Fruit fly (Drosophila melanogaster): ENCODE data around the gene ATPsynE.

ATPsynE gene

DNA sequence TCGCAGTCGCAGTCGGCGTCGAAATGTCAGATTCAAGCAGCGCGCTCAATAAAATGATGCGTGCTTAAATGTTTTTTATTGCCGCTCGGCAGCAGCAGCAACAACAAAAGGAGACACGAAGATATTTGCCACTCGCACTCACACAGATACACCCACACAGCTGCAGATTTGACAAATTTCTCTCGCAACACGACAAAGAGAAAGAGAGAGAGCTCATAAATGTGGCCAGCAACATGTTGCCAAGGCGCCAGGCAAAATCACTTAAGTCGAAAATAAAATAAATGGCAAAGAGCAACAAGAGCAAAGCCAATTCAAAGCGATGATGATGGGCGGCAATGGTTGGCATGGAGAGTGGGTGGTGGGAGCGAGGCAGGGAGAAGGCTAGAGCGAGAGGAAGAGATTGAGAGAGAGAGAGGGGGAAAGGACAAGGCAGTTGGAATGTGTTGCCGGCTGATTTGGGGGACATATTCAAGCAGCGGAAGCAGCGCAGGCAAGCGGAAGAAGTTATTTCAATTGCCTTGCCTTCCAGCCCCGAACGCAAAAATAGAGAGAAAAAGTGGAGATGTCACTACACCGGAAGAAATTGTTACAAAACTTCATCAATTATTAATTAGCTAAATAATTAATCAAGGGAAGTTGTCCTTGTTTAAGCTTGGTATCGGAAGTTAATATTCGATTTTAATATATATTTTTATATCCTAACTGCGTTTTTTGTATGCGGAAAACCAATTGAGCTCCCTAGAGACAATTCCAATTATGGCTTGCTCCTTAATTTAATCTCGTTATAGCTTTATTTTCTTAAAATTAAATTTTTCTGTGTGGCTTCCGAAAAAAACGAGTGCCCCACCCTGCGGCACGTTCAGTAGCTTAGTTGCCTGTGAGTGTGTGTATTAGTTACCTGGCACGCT, 20.3 kb downstream of the ATPsynE start (continued):
- peak; percentile 18 for TF ChIP-seq sqz (GFP tag; optimal IDR thresholded peaks at IDR 0.05)
- TF ChIP-seq ac (GFP tag; optimal IDR thresholded peaks at IDR 0.05) = no peak
- TF ChIP-seq Trl (optimal IDR thresholded peaks at IDR 0.05) = peak; percentile 69 to 84
- TF ChIP-seq Trl (GFP tag; optimal IDR thresholded peaks at IDR 0.05) = no peak
- TF ChIP-seq dmrt11E (tag; optimal IDR thresholded peaks at IDR 0.05) = no peak
- peak; percentile 48 for TF ChIP-seq Abd-B (GFP tag; optimal IDR thresholded peaks at IDR 0.05)
- peak; percentile 38; the same call in 1 of the 3 replicates for TF ChIP-seq CG14050 (GFP tag; IDR thresholded peaks at IDR 0.05)
- 0 out of 2 replicates have a peak, but pooled peaks have one; percentile 46 for TF ChIP-seq cas (GFP tag; IDR thresholded peaks at IDR 0.05)
- TF ChIP-seq CoRest (tag; optimal IDR thresholded peaks at IDR 0.05) = peak; percentile 75
- peak; percentile 50 for TF ChIP-seq lmd (GFP tag; IDR thresholded peaks at IDR 0.05)
- TF ChIP-seq CG2875 (GFP tag; optimal IDR thresholded peaks at IDR 0.05) = peak; percentile 34
- peak; percentile 40 for TF ChIP-seq CG18011 (GFP tag; optimal IDR thresholded peaks at IDR 0.05)
- TF ChIP-seq CG15269 (tag; optimal IDR thresholded peaks at IDR 0.05) = peak; percentile 66
- peak; percentile 82 for TF ChIP-seq cg (GFP tag; optimal IDR thresholded peaks at IDR 0.05)
- TF ChIP-seq kay (GFP tag; optimal IDR thresholded peaks at IDR 0.05) = peak; percentile 23
- peak; percentile 22 to 34 for TF ChIP-seq dpn (GFP tag; optimal IDR thresholded peaks at IDR 0.05)
- TF ChIP-seq sens-2 (GFP tag; IDR thresholded peaks at IDR 0.05) = no peak
- no peak for TF ChIP-seq CG17802 (tag; optimal IDR thresholded peaks at IDR 0.05)
- TF ChIP-seq BtbVII (GFP tag; optimal IDR thresholded peaks at IDR 0.05) = peak; percentile 74
- TF ChIP-seq CG2116 (GFP tag; optimal IDR thresholded peaks at IDR 0.05) = peak; percentile 16
- no peak for TF ChIP-seq h (optimal IDR thresholded peaks at IDR 0.05)
- TF ChIP-seq CG6791 (GFP tag; IDR thresholded peaks at IDR 0.05; ENCODE audit: partially characterized antibody) = no peak
- 0 out of 2 replicates have a peak, but pooled peaks have one; percentile 13 for TF ChIP-seq CG32772 (GFP tag; IDR thresholded peaks at IDR 0.05)
- TF ChIP-seq al (GFP tag; IDR thresholded peaks at IDR 0.05) = 0 out of 2 replicates have a peak, but pooled peaks have one; percentile 36
- peak; percentile 36 for TF ChIP-seq CG6765 (GFP tag; optimal IDR thresholded peaks at IDR 0.05)
- peak; percentile 41 for TF ChIP-seq CG9817 (tag; optimal IDR thresholded peaks at IDR 0.05)
- no peak for TF ChIP-seq CG16813 (GFP tag; IDR thresholded peaks at IDR 0.05; ENCODE audit: partially characterized antibody)
- TF ChIP-seq CG30431 (GFP tag; optimal IDR thresholded peaks at IDR 0.05) = peak; percentile 20
- peak; percentile 58; the same call in 1 of the 2 replicates for TF ChIP-seq CG6689 (GFP tag; IDR thresholded peaks at IDR 0.05)
- 0 out of 2 replicates have a peak, but pooled peaks have one; percentile 22 for TF ChIP-seq Awh (GFP tag; IDR thresholded peaks at IDR 0.05)
- no peak for TF ChIP-seq CG9215 (GFP tag; IDR thresholded peaks at IDR 0.05)
- peak; percentile 77 for TF ChIP-seq CG2678 (tag; optimal IDR thresholded peaks at IDR 0.05)
- TF ChIP-seq HmgZ (tag; optimal IDR thresholded peaks at IDR 0.05) = peak; percentile 15
- TF ChIP-seq CG5245 (GFP tag; optimal IDR thresholded peaks at IDR 0.05) = peak; percentile 30
- peak; percentile 61 for TF ChIP-seq lilli (GFP tag; optimal IDR thresholded peaks at IDR 0.05)
- TF ChIP-seq CG1529 (GFP tag; optimal IDR thresholded peaks at IDR 0.05) = peak; percentile 30
- peak; percentile 82 for TF ChIP-seq Hmr (GFP tag; optimal IDR thresholded peaks at IDR 0.05)
- TF ChIP-seq p53 (GFP tag; optimal IDR thresholded peaks at IDR 0.05) = no peak
- TF ChIP-seq CG2712 (tag; optimal IDR thresholded peaks at IDR 0.05) = peak; percentile 59
- no peak for TF ChIP-seq sug (tag; optimal IDR thresholded peaks at IDR 0.05)
- TF ChIP-seq ftz-f1 (GFP tag; optimal IDR thresholded peaks at IDR 0.05) = no peak
- TF ChIP-seq CG4360 (GFP tag; IDR thresholded peaks at IDR 0.05) = peak; percentile 82
- no peak for TF ChIP-seq zfh2 (GFP tag; optimal IDR thresholded peaks at IDR 0.05)
- TF ChIP-seq org-1 (GFP tag; optimal IDR thresholded peaks at IDR 0.05) = peak; percentile 65
- no peak for TF ChIP-seq Myb (GFP tag; optimal IDR thresholded peaks at IDR 0.05)
- TF ChIP-seq CG6654 (GFP tag; optimal IDR thresholded peaks at IDR 0.05) = peak; percentile 12
- no peak for TF ChIP-seq CG11560 (tag; IDR thresholded peaks at IDR 0.05)
- TF ChIP-seq CG11696 (GFP tag; IDR thresholded peaks at IDR 0.05) = 0 out of 2 replicates have a peak, but pooled peaks have one; percentile 25
- TF ChIP-seq CG8388 (GFP tag; optimal IDR thresholded peaks at IDR 0.05) = peak; percentile 34
